Fruit fly (Drosophila melanogaster) whole organism, pupa: Measurements from ENCODE around the gene twit.

Experiments
- CG10348 ChIP-seq: fragments of 200-800 bp; sonication (Bioruptor generic); IDR thresholded peaks from 2 replicates; pipeline ENCODE4 v1.3.6; 2022; ENCODE audit warnings: missing biosample characterization, missing genetic modification characterization
- CG12605 ChIP-seq: fragments of 200-800 bp; sonication (Bioruptor generic); IDR thresholded peaks from 2 replicates; pipeline ENCODE4 v1.3.6; 2022; ENCODE audit warnings: missing biosample characterization, missing genetic modification characterization
- CG13204 ChIP-seq: fragments of 200-800 bp; sonication (Bioruptor generic); optimal IDR thresholded peaks from 2 replicates; lab custom pipeline; 2018; ENCODE audit warnings: missing biosample characterization, mild to moderate bottlenecking, missing genetic modification characterization, moderate library complexity
- CG14655 ChIP-seq: fragments of 200-800 bp; sonication (Bioruptor generic); optimal IDR thresholded peaks from 3 replicates; lab custom pipeline; 2017; ENCODE audit warnings: mild to moderate bottlenecking, missing biosample characterization, missing genetic modification reagents, missing genetic modification characterization
- CG15710 ChIP-seq: fragments of 200-800 bp; sonication (Bioruptor generic); optimal IDR thresholded peaks from 2 replicates; lab custom pipeline; 2018; ENCODE audit warnings: missing biosample characterization, mild to moderate bottlenecking, missing genetic modification characterization, moderate library complexity
- CG17806 ChIP-seq: fragments of 200-800 bp; sonication (Bioruptor generic); optimal IDR thresholded peaks from 2 replicates; lab custom pipeline; 2018; ENCODE audit warnings: missing biosample characterization, mild to moderate bottlenecking, missing genetic modification characterization, moderate library complexity
- CG32121 ChIP-seq: fragments of 200-800 bp; sonication (Bioruptor generic); IDR thresholded peaks from 2 replicates; pipeline ENCODE4 v1.3.6; 2022; ENCODE audit warnings: missing biosample characterization, missing genetic modification characterization
- CG34367 ChIP-seq: fragments of 200-800 bp; sonication (Bioruptor generic); optimal IDR thresholded peaks from 2 replicates; lab custom pipeline; 2018; ENCODE audit warnings: missing biosample characterization, mild to moderate bottlenecking, missing genetic modification characterization
- CG4496 ChIP-seq: fragments of 200-800 bp; sonication (Bioruptor generic); IDR thresholded peaks from 3 replicates; pipeline ENCODE4 v1.3.6; 2022; ENCODE audit warnings: missing biosample characterization, missing genetic modification characterization
- CG8159 ChIP-seq: fragments of 200-800 bp; sonication (Bioruptor generic); optimal IDR thresholded peaks from 3 replicates; lab custom pipeline; 2018; ENCODE audit warnings: missing biosample characterization, mild to moderate bottlenecking, missing genetic modification characterization, moderate library complexity
- CG8301 ChIP-seq: fragments of 200-800 bp; sonication (Bioruptor generic); optimal IDR thresholded peaks from 2 replicates; lab custom pipeline; 2018; ENCODE audit warnings: missing biosample characterization, mild to moderate bottlenecking, missing genetic modification characterization
- CG9948 ChIP-seq: fragments of 200-800 bp; sonication (Bioruptor generic); optimal IDR thresholded peaks from 2 replicates; lab custom pipeline; 2018; ENCODE audit warnings: missing biosample characterization, mild to moderate bottlenecking, missing genetic modification characterization, moderate library complexity
- D1 ChIP-seq: fragments of 200-800 bp; sonication (Bioruptor generic); optimal IDR thresholded peaks from 2 replicates; lab custom pipeline; 2018; ENCODE audit warnings: missing biosample characterization, mild to moderate bottlenecking, missing genetic modification characterization, moderate library complexity
- EcR ChIP-seq: fragments of 200-800 bp; sonication (Bioruptor generic); optimal IDR thresholded peaks from 3 replicates; lab custom pipeline; 2019; ENCODE audit warnings: missing biosample characterization, missing genetic modification characterization, mild to moderate bottlenecking, moderate library complexity, missing genetic modification reagents
- Ets98B ChIP-seq: fragments of 200-800 bp; sonication (Bioruptor generic); IDR thresholded peaks from 2 replicates; pipeline ENCODE4 v1.3.6; 2022; ENCODE audit warnings: missing biosample characterization, missing genetic modification characterization
- Pif1A ChIP-seq: fragments of 200-800 bp; sonication (Bioruptor generic); optimal IDR thresholded peaks from 3 replicates; lab custom pipeline; 2016; ENCODE audit warnings: missing biosample characterization, missing genetic modification characterization
- Pif1B ChIP-seq: fragments of 200-800 bp; sonication (Bioruptor generic); optimal IDR thresholded peaks from 3 replicates; lab custom pipeline; 2016; ENCODE audit warnings: missing biosample characterization, missing genetic modification characterization
- Snoo ChIP-seq: fragments of 200-800 bp; sonication (Bioruptor generic); optimal IDR thresholded peaks from 3 replicates; lab custom pipeline; 2017; ENCODE audit warnings: missing biosample characterization, mild to moderate bottlenecking, missing genetic modification characterization, inconsistent platforms
- fd96Ca ChIP-seq: fragments of 200-800 bp; sonication (Bioruptor generic); IDR thresholded peaks from 3 replicates; pipeline ENCODE4 v1.3.6; 2022; ENCODE audit warnings: missing biosample characterization, missing genetic modification characterization
- gl ChIP-seq: fragments of 200-800 bp; sonication (Bioruptor generic); optimal IDR thresholded peaks from 2 replicates; lab custom pipeline; 2018; ENCODE audit warnings: missing biosample characterization, mild to moderate bottlenecking, missing genetic modification characterization
- rn ChIP-seq: fragments of 200-800 bp; sonication (Bioruptor generic); IDR thresholded peaks from 2 replicates; pipeline ENCODE4 v1.3.6; 2022; ENCODE audit warnings: missing biosample characterization, missing genetic modification characterization

The twit gene

dm6 chr2L:20852092-20852628 lies at the start of gene twit:
Gene twit, plus strand, starts transcription at chr2L:20852578.
- TF ChIP-seq fd96Ca (GFP tag; lab: Robert Waterston, UW) (0 out of 3 replicates have a peak, but pooled peaks have one; percentile 12), EcR (GFP tag; lab: Kevin White, UChicago) (no peak), D1 (tag; lab: Kevin White, UChicago) (no peak), Pif1B (GFP tag; lab: Kevin White, UChicago) (no peak), CG34367 (no peak)
- TF ChIP-seq, all 21 proteins: peak for 1

- TF ChIP-seq Pif1A (GFP tag; lab: Kevin White, UChicago), result no peak
- no peak for TF ChIP-seq D1 (tag; lab: Kevin White, UChicago)
- TF ChIP-seq gl, result no peak
- peak; percentile 6 for TF ChIP-seq CG9948 (tag; lab: Kevin White, UChicago)
- TF ChIP-seq CG14655, result peak; percentile 6
- 0 out of 2 replicates have a peak, but pooled peaks have one; percentile 17 for TF ChIP-seq rn (GFP tag; lab: Robert Waterston, UW)
- TF ChIP-seq fd96Ca (GFP tag; lab: Robert Waterston, UW), result peak; percentile 48; the same call in 1 of the 3 replicates
- TF ChIP-seq Snoo, result no peak
- no peak for TF ChIP-seq CG8301
- TF ChIP-seq CG13204 (GFP tag; lab: Kevin White, UChicago), result no peak
- no peak for TF ChIP-seq CG10348 (GFP tag; lab: Robert Waterston, UW)
- peak; percentile 59; the same call in 1 of the 3 replicates for TF ChIP-seq CG4496 (GFP tag; lab: Robert Waterston, UW)
- TF ChIP-seq Pif1B (GFP tag; lab: Kevin White, UChicago), result no peak
- no peak for TF ChIP-seq EcR (GFP tag; lab: Kevin White, UChicago)
- no peak for TF ChIP-seq CG12605
- TF ChIP-seq CG32121, result no peak
- no peak for TF ChIP-seq CG8159
- no peak for TF ChIP-seq CG34367
- no peak for TF ChIP-seq Ets98B (GFP tag; lab: Robert Waterston, UW)
Measured at dm6 chr2L:20802839-20803238, 49.5 kb upstream of the twit start.

- TF ChIP-seq CG4496 (GFP tag; lab: Robert Waterston, UW), result 0 out of 3 replicates have a peak, but pooled peaks have one; percentile 48
- peak; percentile 29; the same call in 1 of the 2 replicates for TF ChIP-seq CG12605
- TF ChIP-seq Pif1A (GFP tag; lab: Kevin White, UChicago), result no peak
- TF ChIP-seq, all 21 proteins: peak for 2
Measured at dm6 chr2L:20803733-20804164, 48.6 kb upstream of the twit start.

dm6 chr2L:20805624-20806339 lies 46.6 kb upstream of the twit start:
- peak; percentile 82 for TF ChIP-seq CG32121
- TF ChIP-seq CG13204 (GFP tag; lab: Kevin White, UChicago), result no peak
- peak; percentile 72 for TF ChIP-seq Pif1B (GFP tag; lab: Kevin White, UChicago)
- peak; percentile 63 for TF ChIP-seq CG15710 (tag; lab: Kevin White, UChicago)
- TF ChIP-seq D1 (tag; lab: Kevin White, UChicago), result peak; percentile 32
- TF ChIP-seq CG10348 (GFP tag; lab: Robert Waterston, UW), result no peak
- peak; percentile 71 for TF ChIP-seq fd96Ca (GFP tag; lab: Robert Waterston, UW)
- TF ChIP-seq CG4496 (GFP tag; lab: Robert Waterston, UW), result peak; percentile 77
- TF ChIP-seq Pif1A (GFP tag; lab: Kevin White, UChicago), result peak; percentile 60
- TF ChIP-seq gl, result no peak
- no peak for TF ChIP-seq rn (GFP tag; lab: Robert Waterston, UW)
- peak; percentile 46 for TF ChIP-seq CG8301
- TF ChIP-seq CG17806 (tag; lab: Kevin White, UChicago), result peak; percentile 61
- peak; percentile 61 for TF ChIP-seq CG14655
- peak; percentile 54 for TF ChIP-seq CG34367
- TF ChIP-seq CG8159, result peak; percentile 70
- no peak for TF ChIP-seq EcR (GFP tag; lab: Kevin White, UChicago)
- peak; percentile 68 for TF ChIP-seq Snoo
- peak; percentile 50 for TF ChIP-seq CG9948 (tag; lab: Kevin White, UChicago)
- 0 out of 2 replicates have a peak, but pooled peaks have one; percentile 26 for TF ChIP-seq CG12605
- peak; percentile 82 for TF ChIP-seq Ets98B (GFP tag; lab: Robert Waterston, UW)

- TF ChIP-seq Pif1B (GFP tag; lab: Kevin White, UChicago), result no peak
- TF ChIP-seq Ets98B (GFP tag; lab: Robert Waterston, UW), result no peak
- no peak for TF ChIP-seq CG15710 (tag; lab: Kevin White, UChicago)
- TF ChIP-seq CG13204 (GFP tag; lab: Kevin White, UChicago), result no peak
- no peak for TF ChIP-seq CG34367
Measured at dm6 chr2L:20806619-20807018, 45.8 kb upstream of the twit start.
